Worm (Caenorhabditis elegans): ENCODE measurements around the gene tufm-1.
"Not testable (repeated sequence)": the region's sequence is repeated elsewhere in the genome, so short reads cannot be mapped to it uniquely, and the experiment has no call there.

tufm-1 gene

ce11 chrIII:2814919-2815554 is at the start of gene tufm-1:
TSS of gene tufm-1 (minus strand) at chrIII:2814969.
- TF ChIP-seq F13H6.1 (tag; optimal IDR thresholded peaks at IDR 0.05) (peak; percentile 17), lin-13 (GFP tag; optimal IDR thresholded peaks at IDR 0.05) (peak; percentile 69), unc-62 (GFP tag; optimal IDR thresholded peaks at IDR 0.05) (no peak), aly-2 (tag; optimal IDR thresholded peaks at IDR 0.05) (no peak), nhr-25 (tag; optimal IDR thresholded peaks at IDR 0.05) (peak; percentile 42), peb-1 (tag; optimal IDR thresholded peaks at IDR 0.05) (no peak), lin-11 (tag; optimal IDR thresholded peaks at IDR 0.05) (no peak), mbf-1 (tag; optimal IDR thresholded peaks at IDR 0.05) (no peak), gmeb-1 (tag; optimal IDR thresholded peaks at IDR 0.05) (peak; percentile 47), fos-1 (tag; optimal IDR thresholded peaks at IDR 0.05) (peak; percentile 32), ztf-1 (GFP tag; conservative IDR thresholded peaks at IDR 0.05) (no peak), R02D3.7 (tag; optimal IDR thresholded peaks at IDR 0.05) (no peak), C34F6.9 (tag; optimal IDR thresholded peaks at IDR 0.05) (peak; percentile 78), unc-55 (GFP tag; optimal IDR thresholded peaks at IDR 0.05) (peak; percentile 80), nhr-129 (tag; optimal IDR thresholded peaks at IDR 0.05) (peak; percentile 49), nhr-23 (tag; optimal IDR thresholded peaks at IDR 0.05) (no peak), lsy-2 (tag; optimal IDR thresholded peaks at IDR 0.05) (peak; percentile 85 to 97), crh-2 (tag; optimal IDR thresholded peaks at IDR 0.05) (peak; percentile 45), ceh-16 (tag; optimal IDR thresholded peaks at IDR 0.05) (no peak), ZK546.5 (tag; optimal IDR thresholded peaks at IDR 0.05) (no peak)

ce11 chrIII:2858334-2858733 is 43.6 kb upstream of the tufm-1 start:
- TF ChIP-seq egl-27 (tag; optimal IDR thresholded peaks at IDR 0.05) (no peak), aly-2 (tag; optimal IDR thresholded peaks at IDR 0.05) (no peak), nhr-12 (tag; optimal IDR thresholded peaks at IDR 0.05) (no peak), alr-1 (tag; optimal IDR thresholded peaks at IDR 0.05) (no peak), mdl-1 (tag; optimal IDR thresholded peaks at IDR 0.05) (no peak), peb-1 (tag; optimal IDR thresholded peaks at IDR 0.05) (no peak)

- TF ChIP-seq nhr-10 (tag; optimal IDR thresholded peaks at IDR 0.05) (no peak), Y55F3AM.14 (GFP tag; optimal IDR thresholded peaks at IDR 0.05) (no peak), lsy-2 (tag; optimal IDR thresholded peaks at IDR 0.05) (no peak), ztf-1 (GFP tag; conservative IDR thresholded peaks at IDR 0.05) (no peak), nhr-77 (tag; optimal IDR thresholded peaks at IDR 0.05) (no peak), F13H6.1 (tag; optimal IDR thresholded peaks at IDR 0.05) (no peak), egl-27 (tag; optimal IDR thresholded peaks at IDR 0.05) (no peak), C34F6.9 (tag; optimal IDR thresholded peaks at IDR 0.05) (no peak), alr-1 (tag; optimal IDR thresholded peaks at IDR 0.05) (no peak), nhr-21 (tag; optimal IDR thresholded peaks at IDR 0.05) (no peak), blmp-1 (tag; optimal IDR thresholded peaks at IDR 0.05; ENCODE audit: insufficient read depth) (no peak), unc-62 (GFP tag; optimal IDR thresholded peaks at IDR 0.05) (no peak), elt-1 (tag; optimal IDR thresholded peaks at IDR 0.05) (no peak), unc-55 (GFP tag; optimal IDR thresholded peaks at IDR 0.05) (no peak), nhr-25 (tag; optimal IDR thresholded peaks at IDR 0.05) (no peak), dmd-4 (tag; optimal IDR thresholded peaks at IDR 0.05) (no peak), sma-3 (GFP tag; optimal IDR thresholded peaks at IDR 0.05) (no peak), sem-4 (tag; optimal IDR thresholded peaks at IDR 0.05) (no peak)
These were observed 41.2 kb upstream of the tufm-1 start, which contains the start of gene F56F11.4 for ce11 chrIII:2855929-2856328. TSS of gene F56F11.4 (plus strand) at chrIII:2856229.

ce11 chrIII:2846747-2847146 is 32.0 kb upstream of the tufm-1 start, which contains the start of gene H34I24.1:
TSS of gene H34I24.1 (plus strand) at chrIII:2847047.
- not testable (repeated sequence) for TF ChIP-seq egl-27 (tag; optimal IDR thresholded peaks at IDR 0.05); unc-55 (GFP tag; optimal IDR thresholded peaks at IDR 0.05); sem-4 (tag; optimal IDR thresholded peaks at IDR 0.05)

- TF ChIP-seq lin-11 (tag; optimal IDR thresholded peaks at IDR 0.05) (no peak), fos-1 (tag; optimal IDR thresholded peaks at IDR 0.05) (peak; percentile 20)
These were observed 27.1 kb upstream of the tufm-1 start, which contains the start of gene H34I24.2 for ce11 chrIII:2841856-2842373. TSS of gene H34I24.2 (plus strand) at chrIII:2842044.
